Worm (Caenorhabditis elegans) whole organism, L4 larva: ENCODE measurements around the gene C45G9.8.

Experiments used
- Y75B8A.6 ChIP-seq: fragments of 200-800 bp; sonication (Bioruptor generic); IDR thresholded peaks from 2 replicates; pipeline ENCODE4 v1.3.6; 2022; ENCODE audit warnings: missing genetic modification reagents, missing genetic modification characterization, missing compliant biosample characterization
- lin-13 ChIP-seq: fragments of 150-350 bp; optimal IDR thresholded peaks from 2 replicates; lab custom pipeline; 2014; ENCODE audit warnings: missing biosample characterization, missing genetic modification reagents, missing genetic modification characterization
- nhr-6 ChIP-seq: fragments of 150-350 bp; optimal IDR thresholded peaks from 2 replicates; lab custom pipeline; 2014; ENCODE audit warnings: missing biosample characterization, missing genetic modification characterization
- nhr-76 ChIP-seq: fragments of 150-350 bp; optimal IDR thresholded peaks from 2 replicates; lab custom pipeline; 2014; ENCODE audit warnings: missing biosample characterization, missing genetic modification characterization
- nhr-77 ChIP-seq: fragments of 150-350 bp; optimal IDR thresholded peaks from 2 replicates; lab custom pipeline; 2014; ENCODE audit warnings: missing biosample characterization, missing genetic modification characterization
- tag-97 ChIP-seq: fragments of 200-800 bp; sonication (Bioruptor generic); IDR thresholded peaks from 2 replicates; pipeline ENCODE4 v1.3.6; 2022; ENCODE audit warnings: missing genetic modification characterization, missing compliant biosample characterization

DNA sequence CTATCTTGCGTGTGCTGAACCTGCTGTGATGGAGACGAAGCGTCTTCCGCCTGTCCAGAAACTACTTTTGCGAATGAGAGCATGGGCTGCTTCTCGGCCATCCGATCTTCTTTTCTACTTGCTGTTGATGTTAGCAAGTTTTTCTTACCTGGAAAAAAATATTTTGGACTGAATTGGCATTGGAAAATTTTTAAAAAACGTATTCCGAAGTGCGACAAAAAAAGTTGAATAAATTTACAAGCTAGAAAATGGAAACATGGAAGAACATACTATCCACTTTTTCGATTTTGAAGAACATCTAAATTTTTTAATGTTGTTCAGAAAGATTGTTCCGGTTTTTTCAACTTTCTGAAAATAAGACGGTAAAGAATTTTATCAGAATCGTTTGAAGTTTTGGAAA, 35.9 kb downstream of the C45G9.8 start, which contains the start of gene larp-1:
- TF ChIP-seq nhr-6 (tag; lab: Kevin White, UChicago) (no peak), tag-97 (no peak), lin-13 (GFP tag; lab: Kevin White, UChicago) (no peak), nhr-76 (tag; lab: Kevin White, UChicago) (no peak), nhr-77 (tag; lab: Kevin White, UChicago) (no peak), Y75B8A.6 (GFP tag; lab: Robert Waterston, UW) (no peak)
